In genomic region chr3L:4353657-4354075, dm6 we compare ENCODE assay signal across 1 fruit fly cellular context.
TF ChIP-seq lines count a peak whose summit lies in the region.

No protein-coding gene starts in this region.

TF ChIP-seq in whole organism, embryonic, 481 proteins besides CTCF, POLR2A, EP300 and RAD21 (continued from another document and continues in another):
- TF ChIP-seq Dp (GFP tag; optimal IDR thresholded peaks at IDR 0.05; lab: Kevin White, UChicago) (no peak), ttk (GFP tag; IDR thresholded peaks at IDR 0.05; lab: Robert Waterston, UW) (no peak), CG7928 (GFP tag; optimal IDR thresholded peaks at IDR 0.05; lab: Kevin White, UChicago) (no peak), ci (GFP tag; IDR thresholded peaks at IDR 0.05; lab: Robert Waterston, UW) (peak; percentile 65; the same call in 2 of the 3 replicates), Ssrp (tag; optimal IDR thresholded peaks at IDR 0.05; lab: Kevin White, UChicago) (no peak), CG8924 (tag; optimal IDR thresholded peaks at IDR 0.05; lab: Kevin White, UChicago) (peak; percentile 36), CG42726 (GFP tag; IDR thresholded peaks at IDR 0.05; lab: Robert Waterston, UW; ENCODE audit: partially characterized antibody) (no peak), CG3065 (GFP tag; optimal IDR thresholded peaks at IDR 0.05; lab: Kevin White, UChicago) (no peak), CG12219 (GFP tag; optimal IDR thresholded peaks at IDR 0.05; lab: Kevin White, UChicago) (no peak), twi (tag; optimal IDR thresholded peaks at IDR 0.05; lab: Kevin White, UChicago) (no peak), CG12659 (GFP tag; optimal IDR thresholded peaks at IDR 0.05; lab: Kevin White, UChicago) (peak; percentile 24), CG6254 (GFP tag; optimal IDR thresholded peaks at IDR 0.05; lab: Kevin White, UChicago) (no peak), CG31224 (GFP tag; IDR thresholded peaks at IDR 0.05; lab: Robert Waterston, UW) (no peak), CG6683 (GFP tag; optimal IDR thresholded peaks at IDR 0.05; lab: Kevin White, UChicago) (no peak), Hr3 (GFP tag; optimal IDR thresholded peaks at IDR 0.05; lab: Kevin White, UChicago) (peak; percentile 27), CG1603 (tag; optimal IDR thresholded peaks at IDR 0.05; lab: Kevin White, UChicago) (peak; percentile 39), CG12104 (GFP tag; optimal IDR thresholded peaks at IDR 0.05; lab: Kevin White, UChicago) (no peak), Lpt (GFP tag; optimal IDR thresholded peaks at IDR 0.05; lab: Kevin White, UChicago) (no peak), CG4360 (GFP tag; IDR thresholded peaks at IDR 0.05; lab: Robert Waterston, UW) (no peak), CG9817 (tag; optimal IDR thresholded peaks at IDR 0.05; lab: Kevin White, UChicago) (peak; percentile 38), grau (tag; optimal IDR thresholded peaks at IDR 0.05; lab: Kevin White, UChicago) (peak; percentile 48), amos (GFP tag; IDR thresholded peaks at IDR 0.05; lab: Robert Waterston, UW; ENCODE audit: partially characterized antibody) (no peak), Drgx (GFP tag; IDR thresholded peaks at IDR 0.05; lab: Robert Waterston, UW) (no peak), CG1233 (GFP tag; optimal IDR thresholded peaks at IDR 0.05; lab: Kevin White, UChicago) (peak; percentile 37), HmgZ (tag; optimal IDR thresholded peaks at IDR 0.05; lab: Kevin White, UChicago) (no peak), CG10654 (GFP tag; optimal IDR thresholded peaks at IDR 0.05; lab: Kevin White, UChicago) (no peak), CG8478 (optimal IDR thresholded peaks at IDR 0.05; lab: Kevin White, UChicago) (no peak), ac (GFP tag; optimal IDR thresholded peaks at IDR 0.05; lab: Kevin White, UChicago) (no peak), Fer2 (tag; optimal IDR thresholded peaks at IDR 0.05; lab: Kevin White, UChicago) (no peak), CG12942 (GFP tag; optimal IDR thresholded peaks at IDR 0.05; lab: Kevin White, UChicago) (no peak), CG12236 (GFP tag; optimal IDR thresholded peaks at IDR 0.05; lab: Kevin White, UChicago) (no peak), sna (GFP tag; IDR thresholded peaks at IDR 0.05; lab: Robert Waterston, UW; ENCODE audit: partially characterized antibody) (no peak), Asciz (GFP tag; optimal IDR thresholded peaks at IDR 0.05; lab: Kevin White, UChicago) (peak; percentile 17), Stat92E (GFP tag; optimal IDR thresholded peaks at IDR 0.05; lab: Kevin White, UChicago) (no peak), Hmx (GFP tag; optimal IDR thresholded peaks at IDR 0.05; lab: Kevin White, UChicago) (no peak), Ravus (GFP tag; IDR thresholded peaks at IDR 0.05; lab: Robert Waterston, UW) (no peak), kah (GFP tag; optimal IDR thresholded peaks at IDR 0.05; lab: Kevin White, UChicago) (no peak), unc-4 (GFP tag; IDR thresholded peaks at IDR 0.05; lab: Robert Waterston, UW; ENCODE audit: partially characterized antibody) (no peak), CG11456 (GFP tag; IDR thresholded peaks at IDR 0.05; lab: Robert Waterston, UW) (peak; percentile 61; the same call in 1 of the 3 replicates), Antp (GFP tag; optimal IDR thresholded peaks at IDR 0.05; lab: Kevin White, UChicago) (peak; percentile 62), ap (GFP tag; IDR thresholded peaks at IDR 0.05; lab: Robert Waterston, UW) (no peak), Dip2 (GFP tag; IDR thresholded peaks at IDR 0.05; lab: Robert Waterston, UW) (no peak), CG6813 (GFP tag; optimal IDR thresholded peaks at IDR 0.05; lab: Kevin White, UChicago) (peak; percentile 49), ash1 (GFP tag; optimal IDR thresholded peaks at IDR 0.05; lab: Kevin White, UChicago) (no peak), CG10462 (GFP tag; optimal IDR thresholded peaks at IDR 0.05; lab: Kevin White, UChicago) (no peak), CG31365 (tag; optimal IDR thresholded peaks at IDR 0.05; lab: Kevin White, UChicago) (no peak), CG3838 (GFP tag; optimal IDR thresholded peaks at IDR 0.05; lab: Kevin White, UChicago) (no peak), Fer3 (tag; optimal IDR thresholded peaks at IDR 0.05; lab: Kevin White, UChicago) (peak; percentile 28), Oaz (GFP tag; IDR thresholded peaks at IDR 0.05; lab: Robert Waterston, UW) (no peak), sens (GFP tag; lab: Kevin White, UChicago) (peak; percentile 60), gro (GFP tag; optimal IDR thresholded peaks at IDR 0.05; lab: Kevin White, UChicago) (peak; percentile 6), nau (GFP tag; optimal IDR thresholded peaks at IDR 0.05; lab: Kevin White, UChicago) (no peak), crp (GFP tag; optimal IDR thresholded peaks at IDR 0.05; lab: Kevin White, UChicago) (no peak), pfk (GFP tag; optimal IDR thresholded peaks at IDR 0.05; lab: Kevin White, UChicago) (no peak), CG11085 (GFP tag; IDR thresholded peaks at IDR 0.05; lab: Robert Waterston, UW) (no peak), nom (GFP tag; optimal IDR thresholded peaks at IDR 0.05; lab: Kevin White, UChicago) (no peak), CG10147 (GFP tag; optimal IDR thresholded peaks at IDR 0.05; lab: Kevin White, UChicago) (peak; percentile 46), vnd (GFP tag; IDR thresholded peaks at IDR 0.05; lab: Robert Waterston, UW; ENCODE audit: partially characterized antibody) (no peak), croc (GFP tag; conservative IDR thresholded peaks at IDR 0.05; lab: Robert Waterston, UW) (no peak), Dfd (GFP tag; optimal IDR thresholded peaks at IDR 0.05; lab: Kevin White, UChicago) (no peak), gem (tag; optimal IDR thresholded peaks at IDR 0.05; lab: Kevin White, UChicago) (peak; percentile 69), schlank (tag; optimal IDR thresholded peaks at IDR 0.05; lab: Kevin White, UChicago) (peak; percentile 44), CG15514 (GFP tag; optimal IDR thresholded peaks at IDR 0.05; lab: Kevin White, UChicago) (peak; percentile 28), zen2 (GFP tag; IDR thresholded peaks at IDR 0.05; lab: Robert Waterston, UW; ENCODE audit: partially characterized antibody) (no peak), ind (GFP tag; optimal IDR thresholded peaks at IDR 0.05; lab: Kevin White, UChicago) (peak; percentile 29), lilli (GFP tag; optimal IDR thresholded peaks at IDR 0.05; lab: Kevin White, UChicago) (peak; percentile 39), Meics (GFP tag; optimal IDR thresholded peaks at IDR 0.05; lab: Kevin White, UChicago) (peak; percentile 59), CG15696 (tag; optimal IDR thresholded peaks at IDR 0.05; lab: Kevin White, UChicago) (no peak), oc (tag; optimal IDR thresholded peaks at IDR 0.05; lab: Kevin White, UChicago) (peak; percentile 59), CG13624 (GFP tag; optimal IDR thresholded peaks at IDR 0.05; lab: Kevin White, UChicago) (peak; percentile 23), CG7357 (GFP tag; IDR thresholded peaks at IDR 0.05; lab: Robert Waterston, UW) (0 out of 3 replicates have a peak, but pooled peaks have one; percentile 11), CG16863 (GFP tag; optimal IDR thresholded peaks at IDR 0.05; lab: Kevin White, UChicago) (peak; percentile 24), CG10979 (tag; optimal IDR thresholded peaks at IDR 0.05; lab: Kevin White, UChicago) (no peak), CG15479 (GFP tag; optimal IDR thresholded peaks at IDR 0.05; lab: Kevin White, UChicago) (no peak), lov (optimal IDR thresholded peaks at IDR 0.05; lab: Kevin White, UChicago) (no peak), lov (GFP tag; IDR thresholded peaks at IDR 0.05; lab: Robert Waterston, UW) (0 out of 3 replicates have a peak, but pooled peaks have one; percentile 8), nerfin-1 (tag; optimal IDR thresholded peaks at IDR 0.05; lab: Kevin White, UChicago) (peak; percentile 46), sima (GFP tag; optimal IDR thresholded peaks at IDR 0.05; lab: Kevin White, UChicago) (no peak), odd (GFP tag; optimal IDR thresholded peaks at IDR 0.05; lab: Kevin White, UChicago) (peak; percentile 2), CG15601 (tag; optimal IDR thresholded peaks at IDR 0.05; lab: Kevin White, UChicago) (no peak), bsh (GFP tag; optimal IDR thresholded peaks at IDR 0.05; lab: Kevin White, UChicago) (peak in 1 of 2 experiments; percentile 8), lab (GFP tag; optimal IDR thresholded peaks at IDR 0.05; lab: Kevin White, UChicago) (peak; percentile 77), CG8765 (GFP tag; IDR thresholded peaks at IDR 0.05; lab: Robert Waterston, UW) (no peak), tx (GFP tag; optimal IDR thresholded peaks at IDR 0.05; lab: Kevin White, UChicago) (no peak), CG14860 (GFP tag; IDR thresholded peaks at IDR 0.05; lab: Robert Waterston, UW; ENCODE audit: partially characterized antibody) (no peak), hb (GFP tag; IDR thresholded peaks at IDR 0.05; lab: Robert Waterston, UW; ENCODE audit: partially characterized antibody) (no peak), Optix (GFP tag; IDR thresholded peaks at IDR 0.05; lab: Robert Waterston, UW) (peak; percentile 43; the same call in 1 of the 3 replicates), jing (GFP tag; optimal IDR thresholded peaks at IDR 0.05; lab: Kevin White, UChicago) (no peak), CG13775 (GFP tag; optimal IDR thresholded peaks at IDR 0.05; lab: Kevin White, UChicago) (no peak), pho (GFP tag; optimal IDR thresholded peaks at IDR 0.05; lab: Kevin White, UChicago) (no peak), Rfx (GFP tag; IDR thresholded peaks at IDR 0.05; lab: Robert Waterston, UW) (peak; percentile 67), Sox100B (GFP tag; optimal IDR thresholded peaks at IDR 0.05; lab: Kevin White, UChicago) (peak; percentile 46), mam (GFP tag; optimal IDR thresholded peaks at IDR 0.05; lab: Kevin White, UChicago) (peak; percentile 13), CG2678 (tag; optimal IDR thresholded peaks at IDR 0.05; lab: Kevin White, UChicago) (peak; percentile 61), CG2116 (GFP tag; optimal IDR thresholded peaks at IDR 0.05; lab: Kevin White, UChicago) (no peak), CG8388 (GFP tag; optimal IDR thresholded peaks at IDR 0.05; lab: Kevin White, UChicago) (no peak), CG3726 (GFP tag; IDR thresholded peaks at IDR 0.05; lab: Robert Waterston, UW) (no peak), CG1792 (GFP tag; optimal IDR thresholded peaks at IDR 0.05; lab: Kevin White, UChicago) (peak; percentile 22), fd64A (GFP tag; optimal IDR thresholded peaks at IDR 0.05; lab: Kevin White, UChicago) (no peak), CG16815 (GFP tag; optimal IDR thresholded peaks at IDR 0.05; lab: Kevin White, UChicago) (no peak), CG4707 (GFP tag; optimal IDR thresholded peaks at IDR 0.05; lab: Kevin White, UChicago) (no peak), fd96Cb (tag; optimal IDR thresholded peaks at IDR 0.05; lab: Kevin White, UChicago) (no peak), caup (GFP tag; optimal IDR thresholded peaks at IDR 0.05; lab: Kevin White, UChicago; ENCODE audit: severe bottlenecking) (peak; percentile 54), knrl (GFP tag; IDR thresholded peaks at IDR 0.05; lab: Robert Waterston, UW; ENCODE audit: partially characterized antibody) (no peak), CG2120 (GFP tag; optimal IDR thresholded peaks at IDR 0.05; lab: Kevin White, UChicago) (peak; percentile 60), CG10431 (GFP tag; optimal IDR thresholded peaks at IDR 0.05; lab: Kevin White, UChicago) (no peak), peb (GFP tag; IDR thresholded peaks at IDR 0.05; lab: Robert Waterston, UW) (no peak), gce (GFP tag; IDR thresholded peaks at IDR 0.05; lab: Robert Waterston, UW) (no peak), Bteb2 (GFP tag; optimal IDR thresholded peaks at IDR 0.05; lab: Kevin White, UChicago) (peak; percentile 19), cato (GFP tag; optimal IDR thresholded peaks at IDR 0.05; lab: Kevin White, UChicago; ENCODE audit: borderline replicate concordance) (no peak), NK7.1 (GFP tag; optimal IDR thresholded peaks at IDR 0.05; lab: Kevin White, UChicago) (no peak), eyg (GFP tag; optimal IDR thresholded peaks at IDR 0.05; lab: Kevin White, UChicago) (no peak), CG34422 (GFP tag; IDR thresholded peaks at IDR 0.05; lab: Robert Waterston, UW) (no peak), z (GFP tag; IDR thresholded peaks at IDR 0.05; lab: Robert Waterston, UW) (no peak), CG4404 (GFP tag; IDR thresholded peaks at IDR 0.05; lab: Robert Waterston, UW) (no peak), sisA (GFP tag; IDR thresholded peaks at IDR 0.05; lab: Robert Waterston, UW) (no peak; the same call in 1 of the 2 replicates), CG12071 (GFP tag; optimal IDR thresholded peaks at IDR 0.05; lab: Kevin White, UChicago) (peak; percentile 65), CG18599 (GFP tag; optimal IDR thresholded peaks at IDR 0.05; lab: Kevin White, UChicago) (peak; percentile 65), H2.0 (GFP tag; IDR thresholded peaks at IDR 0.05; lab: Robert Waterston, UW) (no peak), CG7556 (GFP tag; optimal IDR thresholded peaks at IDR 0.05; lab: Kevin White, UChicago) (peak; percentile 80), NC2β (GFP tag; optimal IDR thresholded peaks at IDR 0.05; lab: Kevin White, UChicago) (peak; percentile 19), Doc2 (GFP tag; IDR thresholded peaks at IDR 0.05; lab: Robert Waterston, UW) (no peak), nerfin-2 (GFP tag; IDR thresholded peaks at IDR 0.05; lab: Robert Waterston, UW; ENCODE audit: partially characterized antibody) (no peak), Sry-β (GFP tag; optimal IDR thresholded peaks at IDR 0.05; lab: Kevin White, UChicago) (no peak), CG6272 (GFP tag; IDR thresholded peaks at IDR 0.05; lab: Robert Waterston, UW) (no peak), gcm (GFP tag; optimal IDR thresholded peaks at IDR 0.05; lab: Kevin White, UChicago) (no peak), kni (GFP tag; optimal IDR thresholded peaks at IDR 0.05; lab: Kevin White, UChicago) (no peak), CG10565 (GFP tag; optimal IDR thresholded peaks at IDR 0.05; lab: Kevin White, UChicago) (no peak), zen (tag; optimal IDR thresholded peaks at IDR 0.05; lab: Kevin White, UChicago) (no peak), CG4854 (GFP tag; optimal IDR thresholded peaks at IDR 0.05; lab: Kevin White, UChicago) (no peak), CG15073 (GFP tag; optimal IDR thresholded peaks at IDR 0.05; lab: Kevin White, UChicago) (no peak), bcd (GFP tag; optimal IDR thresholded peaks at IDR 0.05; lab: Kevin White, UChicago) (peak; percentile 46), emc (GFP tag; optimal IDR thresholded peaks at IDR 0.05; lab: Kevin White, UChicago) (no peak), CG14050 (GFP tag; IDR thresholded peaks at IDR 0.05; lab: Robert Waterston, UW) (no peak), CG11695 (GFP tag; IDR thresholded peaks at IDR 0.05; lab: Robert Waterston, UW) (no peak), Ptx1 (GFP tag; IDR thresholded peaks at IDR 0.05; lab: Robert Waterston, UW) (peak; percentile 63)
